Fruit fly (Drosophila melanogaster) whole organism, adult: ENCODE measurements around the gene PH4alphaNE1.

Source experiments
- Clk ChIP-seq: fragments of 200-800 bp; sonication (Bioruptor generic); optimal IDR thresholded peaks from 2 replicates; lab custom pipeline; 2017; ENCODE audit warnings: missing biosample characterization, missing genetic modification characterization
- bab1 ChIP-seq: fragments of 200-800 bp; sonication (Bioruptor generic); optimal IDR thresholded peaks from 3 replicates; lab custom pipeline; 2019; ENCODE audit warnings: missing biosample characterization, mild to moderate bottlenecking, missing genetic modification characterization, moderate library complexity
- cnc ChIP-seq, 2 experiments: fragments of >200 bp; optimal IDR thresholded peaks; 2 replicates each; lab custom pipeline; 2017
- kay ChIP-seq: fragments of 200-800 bp; sonication (Bioruptor generic); peaks from one replicate; lab custom pipeline; 2016; ENCODE audit warnings: missing biosample characterization, missing genetic modification characterization, borderline replicate concordance

- no peak for TF ChIP-seq Clk (GFP tag; lab: Kevin White, UChicago)
- no peak for TF ChIP-seq kay (GFP tag; lab: Kevin White, UChicago)
- no peak for TF ChIP-seq cnc (optimal IDR thresholded peaks at IDR 0.05; lab: Kevin White, UChicago)
- TF ChIP-seq bab1 (GFP tag; lab: Kevin White, UChicago), result no peak
Observed at dm6 chr3R:30507723-30508122, 7.6 kb upstream of the PH4alphaNE1 start, which contains the start of gene CG34041.
